Worm (Caenorhabditis elegans) whole organism, L1 larva: Measurements from ENCODE around the gene F23H12.10.

Source experiments
- ceh-63 ChIP-seq: fragments of 200-800 bp; sonication (Bioruptor generic); optimal IDR thresholded peaks from 2 replicates; lab custom pipeline; 2018; ENCODE audit warnings: mild to moderate bottlenecking, missing genetic modification characterization, missing compliant biosample characterization
- dpl-1 ChIP-seq, 3 experiments: fragments of 150-350 bp in 2 of 3; sonication (generic microtip) in 1 of 3; optimal IDR thresholded peaks; 2 replicates each; lab custom pipeline; 2014 to 2017; ENCODE audit warnings: missing biosample characterization in 3 of 3, missing genetic modification characterization in 3 of 3, missing genetic modification reagents in 3 of 3
- egl-27 ChIP-seq, 2 experiments: fragments of 150-350 bp in 1 of 2; sonication (generic microtip); optimal IDR thresholded peaks; 3 replicates each; lab custom pipeline; 2017 to 2018; ENCODE audit warnings: missing biosample characterization in 2 of 2, missing genetic modification characterization in 2 of 2, missing genetic modification reagents in 2 of 2
- elt-2 ChIP-seq: sonication (generic microtip); optimal IDR thresholded peaks from 2 replicates; lab custom pipeline; 2016; ENCODE audit warnings: missing genetic modification characterization, mild to moderate bottlenecking, inconsistent platforms, missing compliant biosample characterization, missing genetic modification reagents
- ets-5 ChIP-seq: fragments of 200-800 bp; sonication (Bioruptor generic); IDR thresholded peaks from 2 replicates; pipeline ENCODE4 v1.3.6; 2022; ENCODE audit warnings: missing genetic modification characterization, missing compliant biosample characterization
- fkh-8 ChIP-seq: sonication (generic microtip); optimal IDR thresholded peaks from 2 replicates; lab custom pipeline; 2016; ENCODE audit warnings: mild to moderate bottlenecking, missing genetic modification characterization, missing compliant biosample characterization
- nhr-76 ChIP-seq: sonication (generic microtip); optimal IDR thresholded peaks from 2 replicates; lab custom pipeline; 2017; ENCODE audit warnings: missing biosample characterization, missing genetic modification characterization
- nhr-77 ChIP-seq: fragments of 150-350 bp; optimal IDR thresholded peaks from 2 replicates; lab custom pipeline; 2014; ENCODE audit warnings: missing biosample characterization, missing genetic modification characterization
- nhr-90 ChIP-seq: sonication (generic microtip); optimal IDR thresholded peaks from 2 replicates; lab custom pipeline; 2016; ENCODE audit warnings: mild to moderate bottlenecking, missing genetic modification characterization, missing compliant biosample characterization; ENCODE audit not compliant: poor library complexity
- pag-3 ChIP-seq: sonication (generic microtip); optimal IDR thresholded peaks from 2 replicates; lab custom pipeline; 2017; ENCODE audit warnings: missing genetic modification characterization, mild to moderate bottlenecking, missing compliant biosample characterization, antibody characterized with exemption, borderline replicate concordance; ENCODE audit not compliant: insufficient read depth
- snu-23 ChIP-seq: sonication (generic microtip); optimal IDR thresholded peaks from 2 replicates; lab custom pipeline; 2016; ENCODE audit warnings: missing genetic modification characterization, missing compliant biosample characterization
- unc-62 ChIP-seq: fragments of 150-350 bp; optimal IDR thresholded peaks from 2 replicates; lab custom pipeline; 2014; ENCODE audit warnings: missing biosample characterization, missing genetic modification reagents, missing genetic modification characterization
- ztf-4 ChIP-seq: fragments of 150-350 bp; optimal IDR thresholded peaks from 2 replicates; lab custom pipeline; 2014; ENCODE audit warnings: missing biosample characterization, missing genetic modification characterization

ce11 chrV:12412321-12412720, 38.3 kb upstream of the F23H12.10 start:
- TF ChIP-seq nhr-76 (tag; lab: Kevin White, UChicago) (no peak), nhr-77 (no peak), unc-62 (GFP tag; lab: Kevin White, UChicago) (no peak), egl-27 (tag; optimal IDR thresholded peaks at IDR 0.05; lab: Kevin White, UChicago) (no peak), dpl-1 (GFP tag; optimal IDR thresholded peaks at IDR 0.05; lab: Kevin White, UChicago) (no peak), nhr-90 (tag; lab: Kevin White, UChicago) (no peak), pag-3 (no peak), ets-5 (GFP tag; lab: Robert Waterston, UW) (no peak), ztf-4 (tag; lab: Kevin White, UChicago) (no peak), elt-2 (tag; lab: Kevin White, UChicago) (no peak), fkh-8 (tag; lab: Kevin White, UChicago) (no peak), snu-23 (GFP tag; lab: Kevin White, UChicago) (no peak), ceh-63 (GFP tag; lab: Kevin White, UChicago) (no peak)
